Worm (Caenorhabditis elegans): Measurements from ENCODE around the gene Y22D7AL.3.

ce11 chrIII:1603776-1604175, 37.5 kb upstream of the Y22D7AL.3 start:
- TF ChIP-seq unc-62 (GFP tag; optimal IDR thresholded peaks at IDR 0.05), result no peak
- TF ChIP-seq daf-12 (tag; optimal IDR thresholded peaks at IDR 0.05), result no peak
- TF ChIP-seq zag-1 (tag; optimal IDR thresholded peaks at IDR 0.05), result no peak
- TF ChIP-seq ceh-82 (tag; optimal IDR thresholded peaks at IDR 0.05), result no peak
- TF ChIP-seq nhr-77 (tag; optimal IDR thresholded peaks at IDR 0.05), result no peak
- no peak for TF ChIP-seq jun-1 (tag; optimal IDR thresholded peaks at IDR 0.05)
- no peak for TF ChIP-seq nhr-25 (tag; optimal IDR thresholded peaks at IDR 0.05)
- TF ChIP-seq pqm-1 (tag; optimal IDR thresholded peaks at IDR 0.05), result no peak
- TF ChIP-seq ceh-28 (tag; optimal IDR thresholded peaks at IDR 0.05), result no peak
- TF ChIP-seq hmg-11 (tag; optimal IDR thresholded peaks at IDR 0.05), result no peak
- TF ChIP-seq ama-1 (optimal IDR thresholded peaks at IDR 0.05), result no peak
- no peak for TF ChIP-seq pha-4 (tag; optimal IDR thresholded peaks at IDR 0.05)
- TF ChIP-seq snpc-4 (tag; optimal IDR thresholded peaks at IDR 0.05), result no peak

All from whole organism, L3 larva.